Worm (Caenorhabditis elegans): ENCODE results near the gene clec-135.

clec-135 gene

DNA sequence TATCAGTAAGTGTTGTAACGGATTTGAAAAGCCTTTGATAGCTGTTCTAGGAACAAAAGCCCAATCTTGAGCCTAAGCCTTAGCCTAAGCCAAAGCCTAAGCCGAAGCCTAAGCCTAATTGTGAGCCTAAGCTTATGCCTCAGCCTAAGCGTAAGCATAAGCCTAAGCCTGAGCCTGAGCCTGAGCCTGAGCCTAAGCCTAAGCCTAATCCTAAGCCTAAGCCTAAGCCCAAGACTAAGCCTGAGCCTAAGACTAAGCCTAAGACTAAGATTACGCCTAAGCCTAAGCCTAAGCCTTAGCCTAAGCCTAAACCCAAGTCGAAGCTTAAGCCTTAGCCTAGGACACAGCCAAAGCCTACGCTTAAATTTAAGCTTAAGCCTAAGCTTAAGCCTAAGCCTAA lies 19.1 kb upstream of the clec-135 start:
- TF ChIP-seq nhr-10 (tag; optimal IDR thresholded peaks at IDR 0.05) (no peak), ceh-82 (tag; optimal IDR thresholded peaks at IDR 0.05) (no peak), unc-62 (GFP tag; optimal IDR thresholded peaks at IDR 0.05) (no peak), zag-1 (tag; optimal IDR thresholded peaks at IDR 0.05) (no peak), mbf-1 (tag; optimal IDR thresholded peaks at IDR 0.05) (no peak), mab-5 (tag; optimal IDR thresholded peaks at IDR 0.05) (no peak), nhr-12 (tag; optimal IDR thresholded peaks at IDR 0.05) (no peak), unc-39 (tag; optimal IDR thresholded peaks at IDR 0.05) (no peak), ztf-1 (GFP tag; conservative IDR thresholded peaks at IDR 0.05) (no peak), unc-55 (GFP tag; optimal IDR thresholded peaks at IDR 0.05) (no peak), ama-1 (optimal IDR thresholded peaks at IDR 0.05) (no peak), C34F6.9 (tag; optimal IDR thresholded peaks at IDR 0.05) (no peak), ztf-11 (tag; optimal IDR thresholded peaks at IDR 0.05) (no peak), fos-1 (tag; optimal IDR thresholded peaks at IDR 0.05) (no peak), nhr-129 (tag; optimal IDR thresholded peaks at IDR 0.05) (no peak), nhr-25 (tag; optimal IDR thresholded peaks at IDR 0.05) (no peak), gmeb-1 (tag; optimal IDR thresholded peaks at IDR 0.05) (no peak), dmd-4 (tag; optimal IDR thresholded peaks at IDR 0.05) (no peak)

DNA sequence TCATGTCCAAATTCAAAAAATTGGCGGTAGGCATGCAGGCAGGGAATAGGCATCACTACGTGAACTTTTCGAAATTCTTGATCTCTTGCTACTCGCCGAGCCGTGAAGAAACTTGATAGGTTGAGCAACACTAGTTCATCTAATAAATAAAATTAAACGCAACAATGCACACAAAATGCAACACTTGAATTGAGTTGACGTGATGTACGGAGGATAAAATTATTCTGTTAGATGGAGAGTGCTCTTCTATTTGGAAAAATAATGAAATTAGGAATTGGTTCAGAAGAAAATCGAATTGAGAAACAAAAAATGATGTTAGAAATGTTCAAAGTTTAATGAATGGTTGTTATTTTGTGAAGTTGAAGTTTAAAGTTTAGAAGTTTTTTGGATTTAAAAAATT lies 18.3 kb upstream of the clec-135 start:
- no peak for TF ChIP-seq crh-2 (tag; optimal IDR thresholded peaks at IDR 0.05)
- TF ChIP-seq dmd-4 (tag; optimal IDR thresholded peaks at IDR 0.05) = no peak
- TF ChIP-seq ZK546.5 (tag; optimal IDR thresholded peaks at IDR 0.05) = no peak
- no peak for TF ChIP-seq nhr-6 (tag; optimal IDR thresholded peaks at IDR 0.05)
- TF ChIP-seq peb-1 (tag; optimal IDR thresholded peaks at IDR 0.05) = no peak
- no peak for TF ChIP-seq mdl-1 (tag; optimal IDR thresholded peaks at IDR 0.05)
- TF ChIP-seq lin-13 (GFP tag; optimal IDR thresholded peaks at IDR 0.05) = no peak
- no peak for TF ChIP-seq unc-55 (GFP tag; optimal IDR thresholded peaks at IDR 0.05)
- TF ChIP-seq fos-1 (tag; optimal IDR thresholded peaks at IDR 0.05) = no peak
- TF ChIP-seq blmp-1 (tag; optimal IDR thresholded peaks at IDR 0.05; ENCODE audit: insufficient read depth) = no peak
- TF ChIP-seq nhr-21 (tag; optimal IDR thresholded peaks at IDR 0.05) = no peak
- no peak for TF ChIP-seq sma-9 (GFP tag; optimal IDR thresholded peaks at IDR 0.05)
- no peak for TF ChIP-seq sma-9 (tag; optimal IDR thresholded peaks at IDR 0.05)
- no peak for TF ChIP-seq mab-5 (tag; optimal IDR thresholded peaks at IDR 0.05)
- no peak for TF ChIP-seq alr-1 (tag; optimal IDR thresholded peaks at IDR 0.05)
- no peak for TF ChIP-seq unc-62 (GFP tag; optimal IDR thresholded peaks at IDR 0.05)
- TF ChIP-seq gmeb-1 (tag; optimal IDR thresholded peaks at IDR 0.05) = no peak
- TF ChIP-seq nhr-77 (tag; optimal IDR thresholded peaks at IDR 0.05) = no peak
- no peak for TF ChIP-seq elt-3 (tag; optimal IDR thresholded peaks at IDR 0.05)
- TF ChIP-seq zag-1 (tag; optimal IDR thresholded peaks at IDR 0.05) = no peak

DNA sequence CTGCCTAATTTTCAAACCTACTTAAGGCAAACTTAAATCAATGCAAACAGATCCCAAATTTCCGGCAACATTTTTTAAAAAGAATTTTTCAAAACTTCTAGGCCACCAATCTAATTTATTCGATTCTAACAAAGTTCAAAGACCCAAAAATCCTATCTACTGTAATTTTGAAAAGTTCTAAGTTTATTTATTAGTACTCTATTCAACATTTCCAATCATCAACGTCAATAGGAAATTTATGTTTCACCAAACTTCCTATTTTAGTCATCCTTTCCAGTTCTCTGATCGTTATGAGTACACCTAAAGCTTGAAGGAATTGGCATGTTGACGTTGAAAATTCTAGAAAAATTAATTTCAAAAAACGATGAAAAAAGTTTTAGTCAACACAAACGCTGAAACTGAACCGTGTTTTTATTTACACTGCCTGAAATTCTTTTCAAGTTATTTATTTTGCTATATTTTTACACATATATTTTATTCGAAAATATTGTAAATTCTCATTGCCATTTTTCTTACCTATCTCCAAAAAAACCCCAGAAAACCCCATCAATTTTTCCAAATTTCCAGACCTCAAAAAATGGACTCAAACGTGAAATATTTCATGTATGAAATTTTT lies 17.2 kb upstream of the clec-135 start, which contains the start of gene npr-42:
TSS of gene npr-42 (plus strand) at position 566 of the 616 bp plus-strand sequence.
- TF ChIP-seq unc-62 (GFP tag; optimal IDR thresholded peaks at IDR 0.05) (no peak), sem-4 (tag; optimal IDR thresholded peaks at IDR 0.05) (no peak)

DNA sequence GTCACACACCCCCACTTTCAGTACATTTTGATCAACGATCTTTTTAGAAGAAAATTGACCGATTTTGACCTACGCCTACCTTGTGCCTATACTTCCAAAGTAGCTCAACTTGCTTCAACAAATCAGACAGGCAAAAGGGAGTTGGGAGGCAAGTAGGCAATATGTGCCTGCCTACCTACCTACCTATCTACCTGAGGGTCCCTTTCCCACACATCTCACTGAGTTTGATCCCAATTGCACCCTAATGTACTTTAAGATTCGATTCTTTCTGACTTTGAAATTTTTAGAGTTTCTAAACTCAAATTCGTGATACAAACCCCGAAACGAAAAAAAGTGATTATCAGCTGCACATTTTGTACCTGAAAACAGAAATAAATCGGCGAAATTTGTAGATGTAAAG lies 9.1 kb upstream of the clec-135 start:
- TF ChIP-seq ztf-1 (GFP tag; conservative IDR thresholded peaks at IDR 0.05) (no peak), F13H6.1 (tag; optimal IDR thresholded peaks at IDR 0.05) (no peak), dmd-4 (tag; optimal IDR thresholded peaks at IDR 0.05) (no peak), nhr-10 (tag; optimal IDR thresholded peaks at IDR 0.05) (no peak), lin-11 (tag; optimal IDR thresholded peaks at IDR 0.05) (no peak), nhr-77 (tag; optimal IDR thresholded peaks at IDR 0.05) (no peak), alr-1 (tag; optimal IDR thresholded peaks at IDR 0.05) (no peak), lin-39 (tag; optimal IDR thresholded peaks at IDR 0.05) (no peak), R02D3.7 (tag; optimal IDR thresholded peaks at IDR 0.05) (no peak), snpc-4 (tag; optimal IDR thresholded peaks at IDR 0.05) (no peak), nhr-129 (tag; optimal IDR thresholded peaks at IDR 0.05) (no peak), fos-1 (tag; optimal IDR thresholded peaks at IDR 0.05) (no peak), unc-39 (tag; optimal IDR thresholded peaks at IDR 0.05) (no peak)
